Fruit fly (Drosophila melanogaster): ENCODE results near the gene CG4594.
A peak's percentile ranks its signal among the peaks of the same experiment; 100 is the strongest.

DNA sequence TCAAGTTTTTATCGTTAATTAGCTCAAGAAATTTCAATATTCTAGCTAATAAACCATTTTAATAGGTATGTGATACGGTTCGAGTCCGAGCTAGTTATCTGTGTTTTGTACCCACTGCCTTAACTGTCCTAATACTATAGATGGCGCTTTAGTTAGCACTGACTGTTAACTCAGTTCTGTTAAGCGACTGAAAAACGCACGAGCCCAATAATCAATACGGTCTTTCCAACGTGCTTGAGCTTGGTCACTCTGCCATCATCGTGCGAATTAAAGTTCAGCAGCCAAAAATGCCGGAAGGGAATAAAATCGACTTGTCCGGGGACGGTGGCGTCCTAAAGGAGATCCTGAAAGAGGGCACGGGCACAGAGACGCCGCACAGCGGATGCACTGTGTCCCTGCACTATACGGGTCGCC lies 32.1 kb upstream of the CG4594 start, which contains the start of gene Fkbp59:
- TF ChIP-seq CG8478 (optimal IDR thresholded peaks at IDR 0.05): no peak
- TF ChIP-seq CTCF (optimal IDR thresholded peaks at IDR 0.05): peak; percentile 95 to 96

All from S2 (cell line).